Fruit fly (Drosophila melanogaster): Measurements from ENCODE around the gene CG15728.

dm6 chrX:12658400-12658998, 34.4 kb downstream of the CG15728 start:
- TF ChIP-seq dmrt93B (GFP tag; optimal IDR thresholded peaks at IDR 0.05) (no peak), psq (GFP tag; optimal IDR thresholded peaks at IDR 0.05) (no peak), Hr78 (GFP tag; optimal IDR thresholded peaks at IDR 0.05) (no peak), foxo (GFP tag; optimal IDR thresholded peaks at IDR 0.05) (no peak), Rel (GFP tag; optimal IDR thresholded peaks at IDR 0.05) (no peak), Rel (tag; optimal IDR thresholded peaks at IDR 0.05) (peak; percentile 4), h (GFP tag; optimal IDR thresholded peaks at IDR 0.05) (no peak), pan (optimal IDR thresholded peaks at IDR 0.05) (no peak), CG32264 (GFP tag; optimal IDR thresholded peaks at IDR 0.05) (no peak), lola (GFP tag; optimal IDR thresholded peaks at IDR 0.05) (no peak)
